Worm (Caenorhabditis elegans) whole organism, L4/young adult: ENCODE measurements around the gene mms-19.
A peak's percentile ranks its signal among the peaks of the same experiment; 100 is the strongest.
"Not testable (repeated sequence)": the region's sequence is repeated elsewhere in the genome, so short reads cannot be mapped to it uniquely, and the experiment has no call there.

Source experiments
- W03F9.2 ChIP-seq: fragments of 150-350 bp; optimal IDR thresholded peaks from 2 replicates; lab custom pipeline; 2014; ENCODE audit warnings: missing biosample characterization, missing genetic modification characterization
- dao-5 ChIP-seq: sonication (generic microtip); optimal IDR thresholded peaks from 2 replicates; lab custom pipeline; 2016; ENCODE audit warnings: missing genotype, missing genetic modification characterization, moderate library complexity, missing compliant biosample characterization
- him-1 ChIP-seq: sonication (generic microtip); optimal IDR thresholded peaks from 2 replicates; lab custom pipeline; 2016; ENCODE audit warnings: missing genotype, missing genetic modification reagents, missing genetic modification characterization, missing compliant biosample characterization

The mms-19 gene

ce11 chrV:5513630-5514378 lies at the start of gene mms-19, which contains the start of gene hpo-15:
TSS of gene mms-19 (plus strand) at chrV:5514348.
TSS of gene hpo-15 (minus strand) at chrV:5513830.
- TF ChIP-seq him-1 (no peak), dao-5 (no peak), W03F9.2 (tag; lab: Kevin White, UChicago) (no peak)

ce11 chrV:5465335-5465734 lies 48.8 kb upstream of the mms-19 start, which contains the start of gene srg-68:
TSS of gene srg-68 (minus strand) at chrV:5465435.
- no peak for TF ChIP-seq dao-5
- TF ChIP-seq W03F9.2 (tag; lab: Kevin White, UChicago): no peak
- TF ChIP-seq him-1: no peak

- TF ChIP-seq W03F9.2 (tag; lab: Kevin White, UChicago); him-1; dao-5: not testable (repeated sequence)
Observed at ce11 chrV:5468489-5468888, 45.7 kb upstream of the mms-19 start, which contains the start of gene ZC317.6. TSS of gene ZC317.6 (minus strand) at chrV:5468589.

- not testable (repeated sequence) for TF ChIP-seq dao-5; him-1; W03F9.2 (tag; lab: Kevin White, UChicago)
Observed at ce11 chrV:5470930-5471329, 43.2 kb upstream of the mms-19 start, which contains the start of gene ZC317.7. TSS of gene ZC317.7 (minus strand) at chrV:5471030.

ce11 chrV:5477719-5478118 lies 36.4 kb upstream of the mms-19 start:
- TF ChIP-seq W03F9.2 (tag; lab: Kevin White, UChicago): no peak
- no peak for TF ChIP-seq dao-5
- no peak for TF ChIP-seq him-1

- TF ChIP-seq dao-5: no peak
- TF ChIP-seq W03F9.2 (tag; lab: Kevin White, UChicago): no peak
- TF ChIP-seq him-1: no peak
Observed at ce11 chrV:5482315-5482714, 31.8 kb upstream of the mms-19 start, which contains the start of gene srg-66. TSS of gene srg-66 (minus strand) at chrV:5482415.

- TF ChIP-seq W03F9.2 (tag; lab: Kevin White, UChicago) (no peak), dao-5 (no peak), him-1 (no peak)
Observed at ce11 chrV:5484866-5485265, 29.3 kb upstream of the mms-19 start, which contains the start of gene srg-65. TSS of gene srg-65 (minus strand) at chrV:5484966.

ce11 chrV:5487180-5487579 lies 27.0 kb upstream of the mms-19 start:
- TF ChIP-seq him-1 (no peak), W03F9.2 (tag; lab: Kevin White, UChicago) (no peak), dao-5 (no peak)

ce11 chrV:5488766-5489165 lies 25.4 kb upstream of the mms-19 start, which contains the start of gene grl-18:
TSS of gene grl-18 (minus strand) at chrV:5488866.
- TF ChIP-seq him-1 (no peak), dao-5 (no peak), W03F9.2 (tag; lab: Kevin White, UChicago) (no peak)

- no peak for TF ChIP-seq dao-5
- TF ChIP-seq W03F9.2 (tag; lab: Kevin White, UChicago): no peak
- no peak for TF ChIP-seq him-1
Observed at ce11 chrV:5490205-5490604, 23.9 kb upstream of the mms-19 start, which contains the start of gene T05C3.6. TSS of gene T05C3.6 (plus strand) at chrV:5490445.

ce11 chrV:5493447-5493846 lies 20.7 kb upstream of the mms-19 start, which contains the start of gene T05C3.2:
TSS of gene T05C3.2 (plus strand) at chrV:5493747.
- TF ChIP-seq W03F9.2 (tag; lab: Kevin White, UChicago) (no peak), dao-5 (no peak), him-1 (no peak)

ce11 chrV:5499475-5499874 lies 14.7 kb upstream of the mms-19 start:
- TF ChIP-seq W03F9.2 (tag; lab: Kevin White, UChicago): no peak
- TF ChIP-seq dao-5: no peak
- TF ChIP-seq him-1: no peak

ce11 chrV:5502701-5503100 lies 11.4 kb upstream of the mms-19 start:
- no peak for TF ChIP-seq dao-5
- TF ChIP-seq him-1: no peak

- TF ChIP-seq W03F9.2 (tag; lab: Kevin White, UChicago): no peak
- TF ChIP-seq him-1: no peak
- no peak for TF ChIP-seq dao-5
Observed at ce11 chrV:5504295-5504694, 9.9 kb upstream of the mms-19 start.

- TF ChIP-seq W03F9.2 (tag; lab: Kevin White, UChicago) (peak; percentile 76), him-1 (peak; percentile 59), dao-5 (no peak)
Observed at ce11 chrV:5504807-5505442, 9.2 kb upstream of the mms-19 start, which contains the start of the genes dnj-19 and nhr-47. TSS of gene dnj-19 (minus strand) at chrV:5504857. TSS of gene nhr-47 (plus strand) at chrV:5505253.
